Worm (Caenorhabditis elegans): ENCODE data around the gene mrps-7.

mrps-7 gene

DNA sequence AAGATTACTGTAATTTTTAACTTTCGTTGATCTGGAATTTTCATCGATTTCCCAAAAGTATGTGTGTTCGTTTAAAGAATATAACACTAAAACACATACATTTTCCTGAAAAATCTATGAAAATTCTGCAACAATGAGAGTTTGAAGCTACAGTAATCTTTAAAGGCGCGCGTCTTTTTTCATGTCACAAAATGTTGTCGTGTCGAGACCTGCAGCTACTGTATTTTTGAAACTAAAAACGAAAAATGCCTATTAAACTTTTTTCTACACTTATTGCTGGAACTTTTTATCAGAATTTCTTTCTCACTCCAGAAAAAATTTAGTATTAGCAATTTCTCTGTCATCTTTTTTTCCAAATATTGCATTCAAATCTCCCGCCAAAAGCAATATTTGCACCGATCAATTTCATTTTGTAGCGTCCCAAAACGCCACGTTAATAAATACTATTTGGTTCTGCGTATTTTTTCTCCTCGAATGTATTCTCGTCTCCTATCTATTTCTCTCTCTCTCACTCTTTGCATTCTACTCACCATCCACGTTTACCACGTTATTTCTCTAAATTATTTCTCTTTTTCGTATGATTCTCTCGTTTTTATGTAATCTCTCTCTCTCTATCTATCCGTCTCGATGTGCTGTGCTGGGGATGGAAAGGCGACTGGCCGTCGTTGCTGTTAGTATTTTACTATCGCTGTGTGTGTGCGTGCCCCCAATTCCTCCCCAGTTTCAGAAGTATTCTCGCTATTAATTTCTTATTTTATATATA lies 19.0 kb upstream of the mrps-7 start, which contains the start of gene melo-1 (continued):
- TF ChIP-seq lsy-2 (tag; optimal IDR thresholded peaks at IDR 0.05) (peak in 1 of 2 experiments; percentile 60), F49E8.2 (tag; optimal IDR thresholded peaks at IDR 0.05; ENCODE audit: borderline replicate concordance) (no peak), dpl-1 (GFP tag; optimal IDR thresholded peaks at IDR 0.05) (peak; percentile 41), daf-16 (GFP tag; optimal IDR thresholded peaks at IDR 0.05) (no peak), daf-16 (tag; optimal IDR thresholded peaks at IDR 0.05) (peak; percentile 14), php-3 (GFP tag; IDR thresholded peaks at IDR 0.05) (no peak), daf-12 (tag; optimal IDR thresholded peaks at IDR 0.05) (no peak), zip-11 (GFP tag; IDR thresholded peaks at IDR 0.05) (no peak), hif-1 (tag; optimal IDR thresholded peaks at IDR 0.05) (peak in 1 of 2 experiments; percentile 7), ztf-11 (tag; optimal IDR thresholded peaks at IDR 0.05) (no peak), ama-1 (optimal IDR thresholded peaks at IDR 0.05) (peak; percentile 13), ceh-82 (tag; optimal IDR thresholded peaks at IDR 0.05) (no peak), fos-1 (tag; optimal IDR thresholded peaks at IDR 0.05) (no peak), nhr-111 (GFP tag; optimal IDR thresholded peaks at IDR 0.05) (no peak), sdz-12 (GFP tag; optimal IDR thresholded peaks at IDR 0.05) (no peak), nhr-6 (tag; optimal IDR thresholded peaks at IDR 0.05) (peak; percentile 26), hmg-1.1 (GFP tag; IDR thresholded peaks at IDR 0.05) (peak; percentile 69), mep-1 (tag; optimal IDR thresholded peaks at IDR 0.05) (peak; percentile 47), F26F4.8 (GFP tag; conservative IDR thresholded peaks at IDR 0.05) (no peak), arid-1 (GFP tag; conservative IDR thresholded peaks at IDR 0.05) (no peak), set-16 (GFP tag; IDR thresholded peaks at IDR 0.05) (no peak), daf-19 (GFP tag; conservative IDR thresholded peaks at IDR 0.05) (no peak), zip-2 (tag; optimal IDR thresholded peaks at IDR 0.05) (no peak), rbr-2 (tag; optimal IDR thresholded peaks at IDR 0.05) (no peak), egl-27 (tag; optimal IDR thresholded peaks at IDR 0.05) (no peak), zfp-3 (GFP tag; conservative IDR thresholded peaks at IDR 0.05) (no peak), mxl-3 (GFP tag; optimal IDR thresholded peaks at IDR 0.05) (no peak), T20F7.1 (GFP tag; optimal IDR thresholded peaks at IDR 0.05) (no peak), ZK546.5 (tag; optimal IDR thresholded peaks at IDR 0.05) (no peak), Y48G9A.11 (GFP tag; IDR thresholded peaks at IDR 0.05) (no peak), dmd-8 (GFP tag; IDR thresholded peaks at IDR 0.05) (no peak), dmd-6 (GFP tag; IDR thresholded peaks at IDR 0.05) (peak; percentile 23; the same call in 1 of the 2 replicates), nhr-237 (tag; optimal IDR thresholded peaks at IDR 0.05) (no peak), F37D6.2 (tag; optimal IDR thresholded peaks at IDR 0.05) (no peak), ctbp-1 (GFP tag; IDR thresholded peaks at IDR 0.05) (no peak), attf-4 (tag; optimal IDR thresholded peaks at IDR 0.05) (no peak), lim-7 (GFP tag; IDR thresholded peaks at IDR 0.05) (no peak), lin-13 (GFP tag; optimal IDR thresholded peaks at IDR 0.05) (no peak), jun-1 (tag; optimal IDR thresholded peaks at IDR 0.05) (peak; percentile 4), dve-1 (tag; optimal IDR thresholded peaks at IDR 0.05; ENCODE audit: insufficient read depth) (peak; percentile 74), mdt-29 (GFP tag; IDR thresholded peaks at IDR 0.05) (no peak), dmd-9 (GFP tag; IDR thresholded peaks at IDR 0.05) (no peak), spr-1 (tag; optimal IDR thresholded peaks at IDR 0.05) (no peak), nhr-25 (tag; optimal IDR thresholded peaks at IDR 0.05; ENCODE audit: borderline replicate concordance, insufficient read depth) (no peak), aly-2 (tag; optimal IDR thresholded peaks at IDR 0.05) (no peak), ceh-28 (tag; optimal IDR thresholded peaks at IDR 0.05) (no peak), Y5F2A.4 (GFP tag; optimal IDR thresholded peaks at IDR 0.05) (no peak), nhr-10 (tag; optimal IDR thresholded peaks at IDR 0.05) (no peak), R02D3.7 (tag; optimal IDR thresholded peaks at IDR 0.05) (no peak), unc-39 (tag; optimal IDR thresholded peaks at IDR 0.05) (no peak)

All from whole organism, L4 larva.